Fruit fly (Drosophila melanogaster): ENCODE data around the gene Vps16B.
A peak's percentile ranks its signal among the peaks of the same experiment; 100 is the strongest.

The Vps16B gene

dm6 chr3R:29861432-29862249, 45.4 kb upstream of the Vps16B start, which contains the start of the genes CG15514 and RpS8 (continued):
- TF ChIP-seq sr (GFP tag; IDR thresholded peaks at IDR 0.05): peak; percentile 10; the same call in 1 of the 3 replicates
- TF ChIP-seq CG14014 (GFP tag; IDR thresholded peaks at IDR 0.05): peak; percentile 63
- TF ChIP-seq Max (GFP tag; optimal IDR thresholded peaks at IDR 0.05): peak; percentile 94
- peak; percentile 19 for TF ChIP-seq slp2 (GFP tag; optimal IDR thresholded peaks at IDR 0.05)
- peak; percentile 19 for TF ChIP-seq CG12155 (GFP tag; optimal IDR thresholded peaks at IDR 0.05)
- TF ChIP-seq CG16813 (GFP tag; IDR thresholded peaks at IDR 0.05; ENCODE audit: partially characterized antibody): 0 out of 3 replicates have a peak, but pooled peaks have one; percentile 16
- peak; percentile 11 for TF ChIP-seq Dad (GFP tag; optimal IDR thresholded peaks at IDR 0.05)
- TF ChIP-seq eyg (GFP tag; optimal IDR thresholded peaks at IDR 0.05): peak; percentile 39
- peak; percentile 45 for TF ChIP-seq Dek (tag; optimal IDR thresholded peaks at IDR 0.05)
- TF ChIP-seq CG1602 (GFP tag; optimal IDR thresholded peaks at IDR 0.05): peak; percentile 18
- TF ChIP-seq gfzf (GFP tag; optimal IDR thresholded peaks at IDR 0.05): peak; percentile 74
- no peak for TF ChIP-seq danr (GFP tag; IDR thresholded peaks at IDR 0.05)
- TF ChIP-seq nerfin-2 (GFP tag; IDR thresholded peaks at IDR 0.05; ENCODE audit: partially characterized antibody): no peak
- TF ChIP-seq CG8290 (GFP tag; optimal IDR thresholded peaks at IDR 0.05): peak; percentile 55
- peak; percentile 36 to 68 for TF ChIP-seq CG8290 (tag; optimal IDR thresholded peaks at IDR 0.05)
- TF ChIP-seq bsh (GFP tag; optimal IDR thresholded peaks at IDR 0.05): peak in 1 of 2 experiments; percentile 51
- 0 out of 3 replicates have a peak, but pooled peaks have one; percentile 38 for TF ChIP-seq ken (GFP tag; IDR thresholded peaks at IDR 0.05)
- no peak for TF ChIP-seq hbn (GFP tag; IDR thresholded peaks at IDR 0.05; ENCODE audit: partially characterized antibody)
- TF ChIP-seq Xbp1 (GFP tag; optimal IDR thresholded peaks at IDR 0.05): peak; percentile 64
- peak; percentile 62 for TF ChIP-seq HLH3B (GFP tag; IDR thresholded peaks at IDR 0.05)
- peak; percentile 6 for TF ChIP-seq CG9876 (GFP tag; optimal IDR thresholded peaks at IDR 0.05)
- TF ChIP-seq zf30C (GFP tag; optimal IDR thresholded peaks at IDR 0.05): peak; percentile 14
- TF ChIP-seq HmgZ (tag; optimal IDR thresholded peaks at IDR 0.05): peak; percentile 29
- TF ChIP-seq NfI (GFP tag; optimal IDR thresholded peaks at IDR 0.05): peak; percentile 74
- TF ChIP-seq CG6254 (GFP tag; optimal IDR thresholded peaks at IDR 0.05): peak; percentile 35
- TF ChIP-seq CG10565 (GFP tag; optimal IDR thresholded peaks at IDR 0.05): no peak
- peak; percentile 45 for TF ChIP-seq CG12299 (tag; optimal IDR thresholded peaks at IDR 0.05)
- peak; percentile 60 for TF ChIP-seq CG15269 (tag; optimal IDR thresholded peaks at IDR 0.05)
- TF ChIP-seq CG31441 (GFP tag; IDR thresholded peaks at IDR 0.05): peak; percentile 50; the same call in 1 of the 2 replicates
- peak; percentile 3 for TF ChIP-seq Hsf (GFP tag; optimal IDR thresholded peaks at IDR 0.05)
- peak; percentile 67 for TF ChIP-seq CG13775 (GFP tag; optimal IDR thresholded peaks at IDR 0.05)
- TF ChIP-seq usp (GFP tag; optimal IDR thresholded peaks at IDR 0.05): no peak
- peak; percentile 61 for TF ChIP-seq Kr (GFP tag; optimal IDR thresholded peaks at IDR 0.05)
- TF ChIP-seq Spps (tag; optimal IDR thresholded peaks at IDR 0.05): no peak
- peak; percentile 23 for TF ChIP-seq pum (GFP tag; optimal IDR thresholded peaks at IDR 0.05)
- TF ChIP-seq Mes4 (GFP tag; optimal IDR thresholded peaks at IDR 0.05): peak; percentile 78
- peak; percentile 74 for TF ChIP-seq so (GFP tag; IDR thresholded peaks at IDR 0.05)
- peak; percentile 69 for TF ChIP-seq HLHmδ (GFP tag; optimal IDR thresholded peaks at IDR 0.05)
- peak; percentile 55 for TF ChIP-seq CG4617 (GFP tag; optimal IDR thresholded peaks at IDR 0.05; ENCODE audit: borderline replicate concordance)
- TF ChIP-seq gcm (GFP tag; optimal IDR thresholded peaks at IDR 0.05): peak; percentile 38
- peak; percentile 22 for TF ChIP-seq lilli (GFP tag; optimal IDR thresholded peaks at IDR 0.05)
- peak; percentile 96 for TF ChIP-seq YL-1 (GFP tag; optimal IDR thresholded peaks at IDR 0.05)
- peak; percentile 39 for TF ChIP-seq CG13894 (tag; optimal IDR thresholded peaks at IDR 0.05)
- peak; percentile 63 for TF ChIP-seq CG9817 (tag; optimal IDR thresholded peaks at IDR 0.05)
- TF ChIP-seq CG16779 (GFP tag; IDR thresholded peaks at IDR 0.05): no peak
- TF ChIP-seq CHES-1-like (GFP tag; optimal IDR thresholded peaks at IDR 0.05): peak; percentile 39
- peak; percentile 41 for TF ChIP-seq da (GFP tag; optimal IDR thresholded peaks at IDR 0.05)
- no peak for TF ChIP-seq Tbp (GFP tag; optimal IDR thresholded peaks at IDR 0.05)
- no peak for TF ChIP-seq Ravus (GFP tag; IDR thresholded peaks at IDR 0.05)

Measured in whole organism, embryonic.